Fruit fly (Drosophila melanogaster): ENCODE measurements around the gene CG34250.

dm6 chr3L:17496012-17496411 lies 20.0 kb downstream of the CG34250 start:
- TF ChIP-seq Hr78 (GFP tag; optimal IDR thresholded peaks at IDR 0.05) (no peak), GATAd (GFP tag; optimal IDR thresholded peaks at IDR 0.05) (no peak)

Data from whole organism, wandering third instar larva.